Worm (Caenorhabditis elegans) whole organism, mixed stage, embryonic: ENCODE measurements around the gene F46E10.2.

Source experiments
- ces-1 ChIP-seq: fragments of 150-350 bp; optimal IDR thresholded peaks from 2 replicates; lab custom pipeline; 2014; ENCODE audit warnings: missing biosample characterization, missing genetic modification reagents, missing genetic modification characterization
- elt-3 ChIP-seq: fragments of 150-350 bp; optimal IDR thresholded peaks from 2 replicates; lab custom pipeline; 2014; ENCODE audit warnings: missing biosample characterization, missing genetic modification characterization
- ham-2 ChIP-seq: fragments of 200-800 bp; sonication (Bioruptor generic); optimal IDR thresholded peaks from 2 replicates; lab custom pipeline; 2018; ENCODE audit warnings: mild to moderate bottlenecking, missing genetic modification characterization, missing compliant biosample characterization
- lin-13 ChIP-seq: fragments of 150-350 bp; optimal IDR thresholded peaks from 2 replicates; lab custom pipeline; 2014; ENCODE audit warnings: missing biosample characterization, missing genetic modification characterization
- lsy-2 ChIP-seq: fragments of 150-350 bp; optimal IDR thresholded peaks from 2 replicates; lab custom pipeline; 2014; ENCODE audit warnings: missing biosample characterization, missing genetic modification characterization
- nhr-28 ChIP-seq: fragments of 150-350 bp; optimal IDR thresholded peaks from 2 replicates; lab custom pipeline; 2014; ENCODE audit warnings: missing biosample characterization, missing genetic modification characterization
- nhr-76 ChIP-seq: sonication (generic microtip); optimal IDR thresholded peaks from 2 replicates; lab custom pipeline; 2017; ENCODE audit warnings: missing biosample characterization, missing genetic modification characterization
- unc-120 ChIP-seq: sonication (generic microtip); optimal IDR thresholded peaks from 2 replicates; lab custom pipeline; 2017; ENCODE audit warnings: missing genetic modification characterization, missing compliant biosample characterization; ENCODE audit not compliant: poor library complexity, severe bottlenecking
- unc-39 ChIP-seq: fragments of 150-350 bp; optimal IDR thresholded peaks from 2 replicates; lab custom pipeline; 2014; ENCODE audit warnings: missing biosample characterization, missing genetic modification characterization

- no peak for TF ChIP-seq ces-1
- TF ChIP-seq lsy-2 (tag; lab: Kevin White, UChicago), result no peak
- TF ChIP-seq nhr-28 (tag; lab: Kevin White, UChicago), result no peak
- no peak for TF ChIP-seq lin-13 (tag; lab: Kevin White, UChicago)
- no peak for TF ChIP-seq elt-3
- TF ChIP-seq ham-2 (GFP tag; lab: Kevin White, UChicago), result no peak
- no peak for TF ChIP-seq nhr-76
- TF ChIP-seq unc-39 (tag; lab: Kevin White, UChicago), result no peak
- TF ChIP-seq unc-120 (tag; lab: Kevin White, UChicago), result no peak
These were observed at the start of gene F46E10.2, which contains the start of gene F46E10.18 for ce11 chrV:6520385-6521080.
